Fruit fly (Drosophila melanogaster) whole organism: ENCODE measurements around the gene RpL37A.

Source experiments
- EcR ChIP-seq, 2 experiments: fragments of >200 bp; optimal IDR thresholded peaks; 2 replicates each; lab custom pipeline; 2017; ENCODE audit warnings: missing biosample characterization in 2 of 2, missing genetic modification characterization in 2 of 2, missing genetic modification reagents in 2 of 2
- pan ChIP-seq: fragments of >200 bp; optimal IDR thresholded peaks from 2 replicates; lab custom pipeline; 2017
- psq ChIP-seq: fragments of >200 bp; optimal IDR thresholded peaks from 2 replicates; lab custom pipeline; 2017
- usp ChIP-seq: fragments of >200 bp; optimal IDR thresholded peaks from 2 replicates; lab custom pipeline; 2017; ENCODE audit warnings: missing biosample characterization, missing genetic modification characterization, mixed read lengths

DNA sequence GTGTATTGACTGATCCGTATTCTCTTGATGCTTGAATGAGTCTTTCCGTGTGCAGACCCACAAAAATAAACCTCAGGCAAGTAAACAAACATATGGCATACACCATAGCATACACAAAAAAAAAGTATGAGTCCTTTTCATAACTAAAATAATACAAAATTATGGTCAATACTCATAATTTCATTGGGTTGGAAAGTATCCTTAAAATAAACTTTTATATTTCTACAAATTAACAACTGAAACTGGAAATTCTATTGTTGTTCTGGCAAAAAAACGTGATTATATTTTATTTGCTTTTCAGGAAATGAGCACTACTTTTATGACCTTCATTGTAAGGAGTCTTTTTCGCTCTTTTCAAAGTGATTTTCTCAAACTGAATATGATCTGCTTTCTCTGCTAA, 28.7 kb upstream of the RpL37A start:
- TF ChIP-seq pan (lab: Kevin White, UChicago) (no peak), EcR (GFP tag; optimal IDR thresholded peaks at IDR 0.05; lab: Kevin White, UChicago) (no peak), psq (no peak), usp (GFP tag; lab: Kevin White, UChicago) (no peak)
